Fruit fly (Drosophila melanogaster) Kc167 (cell line): ENCODE results near the gene sicily.

ENCODE experiments used
- Myc ChIP-seq: fragments of >200 bp; optimal IDR thresholded peaks from 2 replicates; lab custom pipeline; 2017; ENCODE audit warnings: missing external identifiers
- Sin3A ChIP-seq: fragments of >200 bp; optimal IDR thresholded peaks from 2 replicates; lab custom pipeline; 2018; ENCODE audit warnings: missing external identifiers
- h ChIP-seq: fragments of >200 bp; optimal IDR thresholded peaks from 3 replicates; lab custom pipeline; 2018; ENCODE audit warnings: missing external identifiers
- insv ChIP-seq: fragments of >200 bp; optimal IDR thresholded peaks from 3 replicates; lab custom pipeline; 2018; ENCODE audit warnings: missing external identifiers
- psq ChIP-seq: fragments of >200 bp; optimal IDR thresholded peaks from 2 replicates; lab custom pipeline; 2017; ENCODE audit warnings: missing external identifiers
- ttk ChIP-seq: sonication (Bioruptor generic); optimal IDR thresholded peaks from 2 replicates; lab custom pipeline; 2017; ENCODE audit warnings: missing external identifiers

The sicily gene

dm6 chrX:11891682-11892179 lies at the start of gene sicily:
Gene sicily (plus strand): TSS chrX:11891732.
- TF ChIP-seq Myc (lab: Kevin White, UChicago) (no peak), psq (lab: Kevin White, UChicago) (no peak), h (lab: Kevin White, UChicago) (no peak), ttk (no peak)

DNA sequence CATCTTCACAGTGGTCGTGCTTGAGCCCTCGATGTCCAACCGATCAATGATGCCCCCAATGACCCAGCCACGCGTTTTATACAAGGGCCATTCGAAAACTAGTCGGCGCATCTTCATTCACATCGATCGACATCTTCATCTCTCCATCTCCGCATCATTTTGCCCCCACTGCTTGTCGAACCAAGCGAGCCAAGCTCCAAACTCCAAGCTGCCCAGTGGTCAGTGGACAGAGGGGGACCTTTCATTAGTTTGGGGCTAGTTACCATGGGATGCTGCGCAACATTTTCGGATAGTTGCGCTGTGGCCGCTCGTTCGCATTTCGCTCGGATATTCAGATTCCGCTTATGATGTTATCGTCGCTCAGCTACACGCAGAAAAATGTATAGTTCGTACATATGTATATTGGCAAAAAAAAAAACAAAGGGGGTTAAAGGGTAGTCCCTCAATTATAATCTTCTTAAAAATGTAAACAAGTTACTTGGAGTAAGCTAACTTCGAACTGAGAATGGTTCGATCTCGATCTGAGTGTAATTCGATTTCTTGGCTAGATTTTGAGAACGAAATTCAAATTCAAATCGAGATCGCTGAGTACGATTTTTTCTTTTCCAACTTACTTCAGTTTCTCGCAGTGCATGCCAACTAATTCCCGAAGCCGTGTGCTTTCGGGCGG lies 45.3 kb upstream of the sicily start, which contains the start of gene CG15740:
Gene CG15740 (minus strand): TSS at position 51 of the 670 bp plus-strand sequence.
- no peak for TF ChIP-seq insv
- TF ChIP-seq psq (lab: Kevin White, UChicago), result no peak
- no peak for TF ChIP-seq Myc (lab: Kevin White, UChicago)
- no peak for TF ChIP-seq Sin3A (lab: Kevin White, UChicago)
- TF ChIP-seq h (lab: Kevin White, UChicago), result no peak

DNA sequence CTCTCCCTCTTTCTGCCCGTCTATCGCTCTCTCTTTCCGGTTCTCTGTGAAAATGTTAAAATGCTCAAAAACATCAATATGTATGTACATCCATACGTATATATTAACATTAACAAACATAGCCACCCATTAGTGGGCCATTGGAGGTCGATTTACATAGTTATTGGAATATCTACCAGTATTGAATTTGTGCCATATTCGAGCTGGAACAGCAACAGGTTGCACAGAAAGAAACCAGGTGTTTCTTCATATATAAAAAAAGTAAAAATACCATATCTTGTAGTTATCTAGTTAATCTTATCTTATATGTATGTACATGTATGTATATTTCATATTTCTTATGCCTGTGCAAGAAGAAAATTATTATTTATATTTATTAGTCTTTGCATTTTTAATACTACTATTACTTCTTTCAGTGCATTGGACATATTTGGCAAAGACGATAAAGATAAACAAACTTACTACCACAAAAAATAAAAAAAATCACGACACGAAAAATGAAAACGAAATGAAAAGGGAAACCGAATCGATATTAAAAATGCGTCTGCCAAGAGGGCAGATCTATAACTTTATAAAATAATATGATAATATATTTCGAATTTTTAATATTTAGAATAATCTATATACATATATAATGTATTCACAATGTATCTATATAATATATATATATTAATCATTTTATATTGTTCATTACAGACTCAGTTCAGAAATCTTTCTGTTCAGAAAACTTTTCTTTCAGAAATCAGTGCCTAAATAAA lies 42.8 kb upstream of the sicily start:
- TF ChIP-seq insv (no peak), h (lab: Kevin White, UChicago) (no peak), ttk (no peak), Sin3A (lab: Kevin White, UChicago) (no peak), Myc (lab: Kevin White, UChicago) (no peak), psq (lab: Kevin White, UChicago) (no peak)

DNA sequence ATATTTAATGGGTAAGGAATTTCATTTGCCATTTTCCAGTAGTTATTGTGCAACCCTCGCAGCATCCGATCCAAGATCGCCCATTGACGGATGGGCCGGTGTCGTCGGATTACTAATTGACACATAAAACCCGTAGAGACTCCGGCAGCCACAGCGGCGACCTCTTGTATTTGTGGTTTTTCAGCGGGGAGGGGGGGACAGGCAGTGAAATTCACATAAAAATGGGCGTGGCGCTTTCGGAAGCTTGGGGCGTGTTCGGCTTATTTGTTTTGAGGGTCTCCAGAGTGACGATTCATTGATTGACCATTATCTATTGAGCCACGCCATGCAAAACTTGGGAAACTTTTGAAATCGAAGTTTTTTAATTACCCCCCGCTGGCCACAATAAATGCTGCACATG lies 42.3 kb upstream of the sicily start:
- TF ChIP-seq ttk, result no peak
- TF ChIP-seq insv, result no peak

- TF ChIP-seq h (lab: Kevin White, UChicago), result no peak
- TF ChIP-seq insv, result no peak
- no peak for TF ChIP-seq Myc (lab: Kevin White, UChicago)
- TF ChIP-seq psq (lab: Kevin White, UChicago), result no peak
Observed at dm6 chrX:11852310-11852709, 39.2 kb upstream of the sicily start, which contains the start of gene p24-1. Gene p24-1 (minus strand): TSS chrX:11852530.

DNA sequence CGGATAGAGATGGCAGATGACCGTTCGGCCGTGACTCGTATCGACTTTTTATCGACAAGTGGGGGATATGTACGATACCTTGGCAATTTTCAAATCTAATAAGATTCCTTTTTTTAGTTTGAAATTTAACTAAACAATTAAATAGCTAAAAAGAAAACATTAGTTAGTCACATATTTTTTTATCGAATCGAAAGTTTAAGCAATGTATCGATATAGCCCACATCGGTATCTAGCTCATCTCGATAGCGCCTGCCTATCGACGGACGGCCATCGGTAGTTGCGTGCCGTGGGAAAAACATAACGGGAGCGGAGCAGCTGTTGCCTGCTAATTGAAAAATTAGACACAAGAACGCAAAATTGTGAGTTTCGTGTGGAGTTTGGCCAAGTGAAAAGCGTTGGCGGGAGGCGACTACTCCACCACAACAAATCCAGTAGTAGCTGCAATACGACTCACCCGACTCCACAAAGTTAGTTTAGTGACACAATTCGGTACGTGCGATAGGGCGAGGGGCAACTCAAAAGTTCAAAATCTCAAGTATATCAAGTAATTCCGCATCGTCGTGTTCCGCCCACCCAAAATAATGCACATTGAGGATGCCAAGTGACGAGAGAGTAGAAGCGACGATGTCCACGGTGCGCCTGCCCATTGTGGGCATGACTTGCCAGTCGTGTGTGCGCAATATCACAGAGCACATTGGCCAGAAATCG lies 36.6 kb upstream of the sicily start, which contains the start of the genes CG10347 and ATP7:
Gene CG10347 (minus strand): TSS at position 174 of the 708 bp plus-strand sequence.
Gene ATP7 (plus strand): TSS at position 265 of the 708 bp plus-strand sequence.
- TF ChIP-seq h (lab: Kevin White, UChicago), result no peak
- TF ChIP-seq Sin3A (lab: Kevin White, UChicago), result no peak
- no peak for TF ChIP-seq insv

DNA sequence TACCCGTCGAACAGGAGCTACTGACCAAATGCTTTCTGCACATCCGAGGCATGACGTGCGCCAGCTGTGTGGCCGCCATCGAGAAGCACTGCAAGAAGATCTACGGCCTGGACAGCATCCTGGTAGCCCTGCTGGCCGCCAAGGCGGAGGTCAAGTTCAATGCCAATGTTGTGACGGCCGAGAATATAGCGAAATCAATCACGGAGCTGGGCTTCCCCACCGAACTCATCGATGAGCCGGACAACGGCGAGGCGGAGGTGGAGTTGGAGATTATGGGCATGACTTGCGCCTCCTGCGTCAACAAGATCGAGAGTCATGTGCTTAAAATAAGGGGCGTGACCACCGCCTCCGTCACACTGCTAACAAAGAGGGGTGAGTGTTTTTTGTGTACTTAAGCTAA lies 35.6 kb upstream of the sicily start:
- TF ChIP-seq Sin3A (lab: Kevin White, UChicago) (no peak), Myc (lab: Kevin White, UChicago) (no peak), ttk (no peak), insv (no peak), h (lab: Kevin White, UChicago) (no peak), psq (lab: Kevin White, UChicago) (no peak)

DNA sequence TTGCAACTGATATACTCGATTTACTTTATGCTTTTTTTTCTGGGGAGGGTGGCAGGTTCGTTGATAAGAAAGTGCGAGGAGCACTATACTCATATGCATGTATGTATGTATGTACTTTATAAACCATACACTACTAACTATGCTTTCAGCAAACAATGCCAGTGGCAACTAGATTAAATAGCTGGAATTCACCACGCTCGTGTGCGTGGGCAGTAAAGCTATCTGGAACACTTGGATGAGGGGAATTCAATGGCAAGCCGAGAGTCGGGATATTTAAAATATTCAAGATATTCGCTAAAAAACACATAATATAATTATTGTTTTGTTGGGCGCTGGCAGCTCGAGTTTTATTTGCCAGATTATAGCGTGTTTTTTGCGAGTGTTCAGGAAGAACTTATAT lies 34.7 kb upstream of the sicily start:
- TF ChIP-seq psq (lab: Kevin White, UChicago) (no peak), ttk (no peak), Sin3A (lab: Kevin White, UChicago) (no peak), Myc (lab: Kevin White, UChicago) (no peak), h (lab: Kevin White, UChicago) (no peak), insv (no peak)

DNA sequence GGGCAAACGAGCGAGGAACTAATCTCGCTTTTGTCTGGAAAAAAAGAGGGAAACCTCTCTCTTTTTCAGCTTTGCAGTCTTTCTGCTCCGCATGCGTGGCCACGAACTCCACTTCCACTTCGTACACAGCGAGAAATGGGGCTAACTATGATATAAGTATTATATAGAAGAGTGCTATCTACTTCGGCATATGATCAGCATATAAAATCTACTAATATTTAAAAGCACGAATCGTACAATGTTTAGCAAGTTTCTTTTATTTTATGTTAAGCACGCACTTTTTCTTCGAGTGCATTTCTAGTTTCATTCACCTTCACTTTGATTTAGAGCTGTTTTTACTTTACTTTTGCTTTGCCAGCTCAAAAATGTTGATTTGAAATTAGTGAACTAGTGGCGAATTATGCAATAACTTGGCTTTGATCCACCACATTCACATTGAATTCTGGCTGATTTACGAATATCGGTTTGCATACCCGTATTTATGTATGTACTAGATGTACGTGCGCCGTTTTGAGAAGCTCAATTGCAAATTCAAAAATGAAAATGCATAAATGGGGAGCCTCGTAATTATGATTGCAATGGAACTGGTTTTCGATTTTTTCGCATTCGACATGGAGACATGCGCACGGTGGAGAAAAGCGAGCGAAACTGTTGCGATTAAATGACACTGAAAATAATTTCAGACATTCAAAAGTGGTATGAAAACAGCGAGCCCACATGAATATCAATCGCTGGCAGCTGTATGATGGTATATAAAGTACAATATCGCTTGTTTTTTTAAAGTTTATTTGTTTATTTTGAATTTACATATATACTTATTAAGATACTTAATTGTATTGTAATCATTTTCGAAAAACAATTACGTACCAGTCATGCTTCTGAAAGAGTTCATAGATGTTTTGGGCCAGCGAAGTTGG lies 33.8 kb upstream of the sicily start:
- TF ChIP-seq ttk, result no peak
- TF ChIP-seq h (lab: Kevin White, UChicago), result no peak
- no peak for TF ChIP-seq Sin3A (lab: Kevin White, UChicago)
- no peak for TF ChIP-seq psq (lab: Kevin White, UChicago)
- no peak for TF ChIP-seq Myc (lab: Kevin White, UChicago)
- TF ChIP-seq insv, result no peak

- TF ChIP-seq psq (lab: Kevin White, UChicago) (no peak), Myc (lab: Kevin White, UChicago) (no peak), insv (no peak), ttk (no peak), Sin3A (lab: Kevin White, UChicago) (no peak), h (lab: Kevin White, UChicago) (no peak)
Observed at dm6 chrX:11858439-11858813, 33.1 kb upstream of the sicily start.

DNA sequence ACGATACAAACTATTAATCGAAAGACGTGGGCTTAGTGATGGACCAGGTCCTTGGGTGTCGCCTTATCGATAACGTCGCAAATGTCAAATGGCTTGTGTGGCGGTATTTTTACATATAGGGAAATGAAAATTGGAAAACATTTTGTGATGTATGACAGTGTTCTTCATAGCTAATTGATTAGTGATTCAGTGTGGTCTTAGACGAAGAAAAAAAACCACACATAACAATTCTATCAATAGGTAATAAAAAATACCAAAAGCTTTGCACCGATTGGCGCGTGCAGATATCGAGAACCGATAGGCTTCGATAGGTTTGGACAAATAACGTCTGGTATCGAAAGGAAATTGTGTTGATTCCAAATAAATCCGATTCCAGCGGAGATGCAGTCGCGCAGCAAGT lies 22.7 kb upstream of the sicily start, which contains the start of the genes Nrd1 and CG1847:
Gene Nrd1 (minus strand): TSS at position 28 of the 400 bp plus-strand sequence.
Gene CG1847 (plus strand): TSS at position 305 of the 400 bp plus-strand sequence.
- no peak for TF ChIP-seq psq (lab: Kevin White, UChicago)
- no peak for TF ChIP-seq ttk
- no peak for TF ChIP-seq Myc (lab: Kevin White, UChicago)
- no peak for TF ChIP-seq Sin3A (lab: Kevin White, UChicago)
- no peak for TF ChIP-seq h (lab: Kevin White, UChicago)
- no peak for TF ChIP-seq insv
